Worm (Caenorhabditis elegans): Measurements from ENCODE around the gene F42H10.6.

Gene F42H10.6

ce11 chrIII:8480355-8480754, at the start of gene F42H10.6:
TSS of gene F42H10.6 (minus strand) at chrIII:8480455.
- TF ChIP-seq egl-27 (tag; optimal IDR thresholded peaks at IDR 0.05), result no peak
- TF ChIP-seq lir-3 (tag; optimal IDR thresholded peaks at IDR 0.05; ENCODE audit: poor library complexity), result no peak

- no peak for TF ChIP-seq nhr-237 (tag; optimal IDR thresholded peaks at IDR 0.05)
- no peak for TF ChIP-seq C04F5.9 (tag; optimal IDR thresholded peaks at IDR 0.05)
- no peak for TF ChIP-seq efl-3 (GFP tag; optimal IDR thresholded peaks at IDR 0.05)
- TF ChIP-seq nhr-19 (GFP tag; conservative IDR thresholded peaks at IDR 0.05), result no peak
- no peak for TF ChIP-seq lin-13 (GFP tag; optimal IDR thresholded peaks at IDR 0.05)
- no peak for TF ChIP-seq mab-9 (GFP tag; IDR thresholded peaks at IDR 0.05)
- no peak for TF ChIP-seq nhr-90 (tag; optimal IDR thresholded peaks at IDR 0.05; ENCODE audit: poor library complexity)
- no peak for TF ChIP-seq snpc-4 (tag; optimal IDR thresholded peaks at IDR 0.05)
- TF ChIP-seq elt-3 (tag; optimal IDR thresholded peaks at IDR 0.05), result no peak
- TF ChIP-seq zip-4 (GFP tag; optimal IDR thresholded peaks at IDR 0.05), result no peak
- TF ChIP-seq irx-1 (tag; optimal IDR thresholded peaks at IDR 0.05), result no peak
- no peak for TF ChIP-seq sptf-1 (tag; optimal IDR thresholded peaks at IDR 0.05)
- TF ChIP-seq nhr-84 (tag; optimal IDR thresholded peaks at IDR 0.05), result no peak
- no peak for TF ChIP-seq elt-2 (tag; optimal IDR thresholded peaks at IDR 0.05)
- TF ChIP-seq dpl-1 (GFP tag; optimal IDR thresholded peaks at IDR 0.05), result no peak
- TF ChIP-seq unc-30 (tag; optimal IDR thresholded peaks at IDR 0.05), result no peak
Measured at ce11 chrIII:8529772-8530171, 49.5 kb upstream of the F42H10.6 start, which contains the start of gene ZC21.10. TSS of gene ZC21.10 (plus strand) at chrIII:8530072.

- peak; percentile 86 for TF ChIP-seq xbp-1 (tag; optimal IDR thresholded peaks at IDR 0.05)
- TF ChIP-seq egl-13 (tag; optimal IDR thresholded peaks at IDR 0.05), result peak; percentile 82
- TF ChIP-seq tlp-1 (tag; optimal IDR thresholded peaks at IDR 0.05), result no peak
- peak; percentile 88 for TF ChIP-seq irx-1 (tag; optimal IDR thresholded peaks at IDR 0.05)
- TF ChIP-seq snu-23 (GFP tag; optimal IDR thresholded peaks at IDR 0.05), result peak; percentile 71
- no peak for TF ChIP-seq sptf-1 (tag; optimal IDR thresholded peaks at IDR 0.05)
- peak; percentile 73 for TF ChIP-seq nhr-20 (tag; optimal IDR thresholded peaks at IDR 0.05)
- TF ChIP-seq skn-1 (tag; optimal IDR thresholded peaks at IDR 0.05), result peak; percentile 73
- peak; percentile 49 for TF ChIP-seq C04F5.9 (tag; optimal IDR thresholded peaks at IDR 0.05)
- peak in 2 of 3 experiments; percentile 48 to 53 for TF ChIP-seq ceh-82 (tag; optimal IDR thresholded peaks at IDR 0.05)
- TF ChIP-seq zip-4 (GFP tag; optimal IDR thresholded peaks at IDR 0.05), result peak; percentile 100
- peak; percentile 56 for TF ChIP-seq nhr-19 (GFP tag; conservative IDR thresholded peaks at IDR 0.05)
- peak; percentile 39 for TF ChIP-seq nhr-237 (tag; optimal IDR thresholded peaks at IDR 0.05)
- TF ChIP-seq dsc-1 (tag; optimal IDR thresholded peaks at IDR 0.05), result peak; percentile 67
- TF ChIP-seq lin-13 (GFP tag; optimal IDR thresholded peaks at IDR 0.05), result no peak
- peak; percentile 83 for TF ChIP-seq fkh-4 (tag; optimal IDR thresholded peaks at IDR 0.05; ENCODE audit: borderline replicate concordance)
- peak; percentile 58 to 66 for TF ChIP-seq efl-1 (optimal IDR thresholded peaks at IDR 0.05)
- TF ChIP-seq efl-1 (GFP tag; optimal IDR thresholded peaks at IDR 0.05 in 1 of 2), result peak; percentile 68 to 94
- TF ChIP-seq lin-14 (GFP tag; optimal IDR thresholded peaks at IDR 0.05), result peak; percentile 86
- TF ChIP-seq rnt-1 (tag; optimal IDR thresholded peaks at IDR 0.05), result peak; percentile 89
- peak; percentile 87 for TF ChIP-seq nhr-71 (tag; optimal IDR thresholded peaks at IDR 0.05)
- peak; percentile 39 for TF ChIP-seq snpc-4 (tag; optimal IDR thresholded peaks at IDR 0.05)
- peak; percentile 64 for TF ChIP-seq grh-1 (GFP tag; IDR thresholded peaks at IDR 0.05)
- TF ChIP-seq ztf-11 (tag; optimal IDR thresholded peaks at IDR 0.05), result peak in 1 of 2 experiments; percentile 90
- TF ChIP-seq dpl-1 (GFP tag; optimal IDR thresholded peaks at IDR 0.05), result peak; percentile 28 to 71 (median 41)
- peak; percentile 88 for TF ChIP-seq lir-3 (tag; optimal IDR thresholded peaks at IDR 0.05; ENCODE audit: poor library complexity)
- TF ChIP-seq lin-39 (tag; optimal IDR thresholded peaks at IDR 0.05), result peak; percentile 47
- no peak for TF ChIP-seq F16B12.6 (tag; optimal IDR thresholded peaks at IDR 0.05)
- no peak for TF ChIP-seq ztf-4 (tag; optimal IDR thresholded peaks at IDR 0.05)
- no peak for TF ChIP-seq pag-3 (tag; optimal IDR thresholded peaks at IDR 0.05; ENCODE audit: borderline replicate concordance, insufficient read depth)
- no peak for TF ChIP-seq aha-1 (tag; optimal IDR thresholded peaks at IDR 0.05)
- TF ChIP-seq ceh-8 (GFP tag; optimal IDR thresholded peaks at IDR 0.05), result peak; percentile 67
- TF ChIP-seq isw-1 (GFP tag; IDR thresholded peaks at IDR 0.05), result peak; percentile 83
- TF ChIP-seq nhr-47 (tag; optimal IDR thresholded peaks at IDR 0.05), result peak; percentile 85
- peak; percentile 40 for TF ChIP-seq aly-2 (tag; optimal IDR thresholded peaks at IDR 0.05)
- TF ChIP-seq blmp-1 (tag; optimal IDR thresholded peaks at IDR 0.05), result peak; percentile 64
- TF ChIP-seq tbx-2 (tag; optimal IDR thresholded peaks at IDR 0.05), result peak; percentile 81
- peak; percentile 33 for TF ChIP-seq lin-15B (tag; optimal IDR thresholded peaks at IDR 0.05)
- TF ChIP-seq C34B4.2 (tag; optimal IDR thresholded peaks at IDR 0.05), result no peak
Measured at ce11 chrIII:8529002-8529401, 48.7 kb upstream of the F42H10.6 start.
